Fruit fly (Drosophila melanogaster) whole organism, embryonic: ENCODE data around the gene CG10274.

Experiments
- BEAF-32 ChIP-seq: fragments of 200-800 bp; sonication (Bioruptor generic); optimal IDR thresholded peaks from 3 replicates; lab custom pipeline; 2017; ENCODE audit warnings: missing biosample characterization, missing genetic modification characterization, mild to moderate bottlenecking, moderate library complexity, missing genetic modification reagents
- CG10209 ChIP-seq: fragments of 200-800 bp; sonication (Bioruptor generic); optimal IDR thresholded peaks from 3 replicates; lab custom pipeline; 2017; ENCODE audit warnings: missing biosample characterization, mild to moderate bottlenecking, missing genetic modification characterization, missing genetic modification reagents
- CG11247 ChIP-seq: fragments of 200-800 bp; sonication (Bioruptor generic); IDR thresholded peaks from 2 replicates; pipeline ENCODE4 v1.3.6; 2022; ENCODE audit warnings: missing biosample characterization, missing genetic modification characterization
- CG12104 ChIP-seq: fragments of 200-800 bp; sonication (Bioruptor generic); optimal IDR thresholded peaks from 3 replicates; lab custom pipeline; 2016; ENCODE audit warnings: missing biosample characterization, missing genetic modification characterization
- CG12219 ChIP-seq: fragments of 200-800 bp; sonication (Bioruptor generic); optimal IDR thresholded peaks from 3 replicates; lab custom pipeline; 2018; ENCODE audit warnings: missing biosample characterization, mild to moderate bottlenecking, missing genetic modification characterization
- CG12391 ChIP-seq: fragments of 200-800 bp; sonication (Bioruptor generic); optimal IDR thresholded peaks from 3 replicates; lab custom pipeline; 2018; ENCODE audit warnings: missing biosample characterization, mild to moderate bottlenecking, missing genetic modification characterization, moderate library complexity
- CG12744 ChIP-seq: fragments of 200-800 bp; sonication (Bioruptor generic); optimal IDR thresholded peaks from 2 replicates; lab custom pipeline; 2016; ENCODE audit warnings: missing biosample characterization, missing genetic modification characterization
- CG14050 ChIP-seq: fragments of 200-800 bp; sonication (Bioruptor generic); IDR thresholded peaks from 3 replicates; pipeline ENCODE4 v1.3.6; 2022; ENCODE audit warnings: missing biosample characterization, missing genetic modification characterization
- CG16815 ChIP-seq: fragments of 200-800 bp; sonication (Bioruptor generic); optimal IDR thresholded peaks from 3 replicates; lab custom pipeline; 2017; ENCODE audit warnings: missing biosample characterization, mild to moderate bottlenecking, missing genetic modification characterization
- CG31365 ChIP-seq: fragments of 200-800 bp; sonication (Bioruptor generic); optimal IDR thresholded peaks from 2 replicates; lab custom pipeline; 2018; ENCODE audit warnings: missing biosample characterization, mild to moderate bottlenecking, missing genetic modification characterization
- CG4360 ChIP-seq: fragments of 200-800 bp; sonication (Bioruptor generic); IDR thresholded peaks from 2 replicates; pipeline ENCODE4 v1.3.6; 2022; ENCODE audit warnings: missing biosample characterization, missing genetic modification characterization
- CG43689 ChIP-seq: fragments of 200-800 bp; sonication (Bioruptor generic); IDR thresholded peaks from 2 replicates; pipeline ENCODE4 v1.3.6; 2022; ENCODE audit warnings: missing biosample characterization, missing genetic modification characterization
- CG4707 ChIP-seq: fragments of 200-800 bp; sonication (Bioruptor generic); optimal IDR thresholded peaks from 2 replicates; lab custom pipeline; 2018; ENCODE audit warnings: missing biosample characterization, mild to moderate bottlenecking, missing genetic modification characterization, moderate library complexity
- CG5245 ChIP-seq: fragments of 200-800 bp; sonication (Bioruptor generic); optimal IDR thresholded peaks from 3 replicates; lab custom pipeline; 2016; ENCODE audit warnings: missing biosample characterization, missing genetic modification characterization
- E2f1 ChIP-seq: fragments of 200-800 bp; sonication (Bioruptor generic); IDR thresholded peaks from 2 replicates; pipeline ENCODE4 v1.3.6; 2022; ENCODE audit warnings: missing biosample characterization, missing genetic modification characterization
- ERR ChIP-seq: fragments of 200-800 bp; sonication (Bioruptor generic); optimal IDR thresholded peaks from 2 replicates; lab custom pipeline; 2016; ENCODE audit warnings: missing biosample characterization, missing genetic modification characterization
- HLH4C ChIP-seq: fragments of 200-800 bp; sonication (Bioruptor generic); IDR thresholded peaks from 3 replicates; pipeline ENCODE4 v1.3.6; 2022; ENCODE audit warnings: missing biosample characterization, missing genetic modification characterization; ENCODE audit not compliant: partially characterized antibody
- Med ChIP-seq: fragments of 200-800 bp; sonication (Bioruptor generic); peaks from one replicate; lab custom pipeline; 2016; ENCODE audit warnings: missing biosample characterization, missing genetic modification characterization, mild to moderate bottlenecking, inconsistent platforms, moderate library complexity
- Mrtf ChIP-seq: fragments of 200-800 bp; sonication (Bioruptor generic); IDR thresholded peaks from 3 replicates; pipeline ENCODE4 v1.3.6; 2022; ENCODE audit warnings: missing biosample characterization, missing genetic modification characterization
- Neu2 ChIP-seq: fragments of 200-800 bp; sonication (Bioruptor generic); optimal IDR thresholded peaks from 3 replicates; lab custom pipeline; 2016; ENCODE audit warnings: missing biosample characterization, missing genetic modification characterization, borderline replicate concordance
- Oaz ChIP-seq: fragments of 200-800 bp; sonication (Bioruptor generic); IDR thresholded peaks from 2 replicates; pipeline ENCODE4 v1.3.6; 2022; ENCODE audit warnings: missing biosample characterization, missing genetic modification characterization
- Oli ChIP-seq: fragments of 200-800 bp; sonication (Bioruptor generic); optimal IDR thresholded peaks from 2 replicates; lab custom pipeline; 2018; ENCODE audit warnings: missing biosample characterization, mild to moderate bottlenecking, missing genetic modification characterization, moderate library complexity
- Ptx1 ChIP-seq: fragments of 200-800 bp; sonication (Bioruptor generic); IDR thresholded peaks from 2 replicates; pipeline ENCODE4 v1.3.6; 2022; ENCODE audit warnings: missing biosample characterization, missing genetic modification characterization
- Side ChIP-seq: fragments of 200-800 bp; sonication (Bioruptor generic); optimal IDR thresholded peaks from 2 replicates; lab custom pipeline; 2016; ENCODE audit warnings: missing biosample characterization, missing genetic modification characterization
- Sox100B ChIP-seq: fragments of 200-800 bp; sonication (Bioruptor generic); optimal IDR thresholded peaks from 3 replicates; lab custom pipeline; 2018; ENCODE audit warnings: missing biosample characterization, mild to moderate bottlenecking, missing genetic modification characterization
- Sry-β ChIP-seq: fragments of 200-800 bp; sonication (Bioruptor generic); optimal IDR thresholded peaks from 2 replicates; lab custom pipeline; 2018; ENCODE audit warnings: missing biosample characterization, mild to moderate bottlenecking, missing genetic modification characterization, moderate library complexity
- TFAM ChIP-seq: fragments of 200-800 bp; sonication (Bioruptor generic); optimal IDR thresholded peaks from 2 replicates; lab custom pipeline; 2017; ENCODE audit warnings: missing biosample characterization, missing genetic modification characterization, inconsistent platforms
- YL-1 ChIP-seq: fragments of 200-800 bp; sonication (Bioruptor generic); optimal IDR thresholded peaks from 3 replicates; lab custom pipeline; 2017; ENCODE audit warnings: missing biosample characterization, mild to moderate bottlenecking, missing genetic modification characterization
- ash1 ChIP-seq: fragments of 200-800 bp; sonication (Bioruptor generic); optimal IDR thresholded peaks from 2 replicates; lab custom pipeline; 2018; ENCODE audit warnings: missing biosample characterization, mild to moderate bottlenecking, missing genetic modification characterization
- cato ChIP-seq: fragments of 200-800 bp; sonication (Bioruptor generic); optimal IDR thresholded peaks from 2 replicates; lab custom pipeline; 2016; ENCODE audit warnings: missing biosample characterization, missing genetic modification characterization, borderline replicate concordance
- croc ChIP-seq: fragments of 200-800 bp; sonication (Bioruptor generic); conservative IDR thresholded peaks from 3 replicates; pipeline ENCODE4 v1.3.6; 2022; ENCODE audit warnings: missing biosample characterization, missing genetic modification characterization
- crol ChIP-seq: fragments of 200-800 bp; sonication (Bioruptor generic); IDR thresholded peaks from 2 replicates; pipeline ENCODE4 v1.3.6; 2022; ENCODE audit warnings: missing biosample characterization, missing genetic modification characterization
- fd102C ChIP-seq: fragments of 200-800 bp; sonication (Bioruptor generic); optimal IDR thresholded peaks from 2 replicates; lab custom pipeline; 2018; ENCODE audit warnings: missing biosample characterization, mild to moderate bottlenecking, missing genetic modification characterization, moderate library complexity
- fu2 ChIP-seq: fragments of 200-800 bp; sonication (Bioruptor generic); optimal IDR thresholded peaks from 2 replicates; lab custom pipeline; 2016; ENCODE audit warnings: missing biosample characterization, missing genetic modification characterization
- grau ChIP-seq: fragments of 200-800 bp; optimal IDR thresholded peaks from 3 replicates; lab custom pipeline; 2019; ENCODE audit warnings: missing biosample characterization, mild to moderate bottlenecking, missing genetic modification characterization, moderate library complexity
- gro ChIP-seq: fragments of 200-800 bp; sonication (Bioruptor generic); optimal IDR thresholded peaks from 2 replicates; lab custom pipeline; 2016; ENCODE audit warnings: missing biosample characterization, missing genetic modification characterization
- her ChIP-seq: fragments of 200-800 bp; sonication (Bioruptor generic); optimal IDR thresholded peaks from 2 replicates; lab custom pipeline; 2016; ENCODE audit warnings: missing biosample characterization, missing genetic modification characterization
- jigr1 ChIP-seq: fragments of 200-800 bp; sonication (Bioruptor generic); IDR thresholded peaks from 3 replicates; pipeline ENCODE4 v1.3.6; 2022; ENCODE audit warnings: missing biosample characterization, missing genetic modification characterization
- maf-S ChIP-seq: fragments of 200-800 bp; sonication (Bioruptor generic); optimal IDR thresholded peaks from 2 replicates; lab custom pipeline; 2016; ENCODE audit warnings: missing biosample characterization, missing genetic modification characterization
- mam ChIP-seq: fragments of 200-800 bp; sonication (Bioruptor generic); optimal IDR thresholded peaks from 3 replicates; lab custom pipeline; 2016; ENCODE audit warnings: missing biosample characterization, missing genetic modification characterization
- nerfin-1 ChIP-seq: fragments of 200-800 bp; sonication (Bioruptor generic); optimal IDR thresholded peaks from 3 replicates; lab custom pipeline; 2019; ENCODE audit warnings: missing biosample characterization, mild to moderate bottlenecking, missing genetic modification characterization, moderate library complexity
- org-1 ChIP-seq: fragments of 200-800 bp; sonication (Bioruptor generic); optimal IDR thresholded peaks from 2 replicates; lab custom pipeline; 2017; ENCODE audit warnings: missing biosample characterization, missing genetic modification characterization
- peb ChIP-seq: fragments of 200-800 bp; sonication (Bioruptor generic); IDR thresholded peaks from 2 replicates; pipeline ENCODE4 v1.3.6; 2022; ENCODE audit warnings: missing biosample characterization, missing genetic modification characterization
- pros ChIP-seq: fragments of 200-800 bp; sonication (Bioruptor generic); optimal IDR thresholded peaks from 3 replicates; lab custom pipeline; 2019; ENCODE audit warnings: missing biosample characterization, mild to moderate bottlenecking, missing genetic modification characterization, moderate library complexity
- rib ChIP-seq: fragments of 200-800 bp; sonication (Bioruptor generic); IDR thresholded peaks from 2 replicates; pipeline ENCODE4 v1.3.6; 2022; ENCODE audit warnings: missing biosample characterization, missing genetic modification characterization
- sd ChIP-seq: fragments of 200-800 bp; sonication (Bioruptor generic); optimal IDR thresholded peaks from 3 replicates; lab custom pipeline; 2018; ENCODE audit warnings: missing biosample characterization, mild to moderate bottlenecking, missing genetic modification characterization, moderate library complexity
- tio ChIP-seq: fragments of 200-800 bp; sonication (Bioruptor generic); optimal IDR thresholded peaks from 2 replicates; lab custom pipeline; 2017; ENCODE audit warnings: missing biosample characterization, missing genetic modification characterization, inconsistent platforms
- tll ChIP-seq, 2 experiments: fragments of 200-800 bp in 1 of 2; fragments of >200 bp in 1 of 2; sonication (Bioruptor generic) in 1 of 2; optimal IDR thresholded peaks; 2 replicates each; lab custom pipeline; 2017 to 2019; ENCODE audit warnings: missing biosample characterization in 2 of 2, missing genetic modification characterization in 2 of 2, mild to moderate bottlenecking in 1 of 2, moderate library complexity in 1 of 2
- z ChIP-seq: fragments of 200-800 bp; sonication (Bioruptor generic); IDR thresholded peaks from 3 replicates; pipeline ENCODE4 v1.3.6; 2022; ENCODE audit warnings: missing biosample characterization, missing genetic modification characterization
- zfh2 ChIP-seq: fragments of 200-800 bp; sonication (Bioruptor generic); optimal IDR thresholded peaks from 2 replicates; lab custom pipeline; 2016; ENCODE audit warnings: missing biosample characterization, missing genetic modification characterization

The CG10274 gene

DNA sequence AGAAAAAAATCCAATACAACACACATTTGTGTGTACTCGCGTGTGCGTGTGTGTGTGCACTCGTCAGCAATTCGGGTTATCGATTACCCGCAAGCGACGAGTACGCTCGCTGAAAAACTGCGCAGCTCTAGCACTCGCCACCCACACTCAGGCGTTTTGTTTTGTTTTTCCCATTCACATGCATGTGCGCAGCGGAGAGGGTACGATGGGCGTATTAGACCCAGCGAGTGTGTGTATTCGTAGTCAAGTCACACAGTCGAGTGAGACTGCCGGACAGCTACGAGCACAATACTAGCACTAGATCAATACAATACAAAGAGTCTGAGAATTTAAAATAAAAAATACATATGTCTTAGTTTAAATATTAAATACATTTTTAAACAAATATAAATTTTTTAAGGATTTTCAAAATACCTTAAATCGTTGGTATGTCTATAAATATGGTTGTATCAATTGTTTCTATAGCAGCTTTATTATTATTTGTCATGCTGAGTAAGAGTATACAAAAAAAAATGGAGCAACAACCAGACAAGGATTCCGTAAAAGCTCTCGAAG, 3.3 kb upstream of the CG10274 start, which contains the start of the genes D19B and CG43293 (continued):
- TF ChIP-seq CG14050 (GFP tag; lab: Robert Waterston, UW) = peak; percentile 82
- peak; percentile 83 for TF ChIP-seq Oli
- no peak for TF ChIP-seq pros
- 0 out of 3 replicates have a peak, but pooled peaks have one; percentile 24 for TF ChIP-seq jigr1
- peak; percentile 70 for TF ChIP-seq CG43689
- peak; percentile 77 for TF ChIP-seq Side (GFP tag; lab: Kevin White, UChicago)
- TF ChIP-seq org-1 (GFP tag; lab: Kevin White, UChicago) = peak; percentile 63
- peak; percentile 89 for TF ChIP-seq Mrtf (GFP tag; lab: Robert Waterston, UW)
- peak; percentile 91 for TF ChIP-seq E2f1 (GFP tag; lab: Robert Waterston, UW)
- TF ChIP-seq BEAF-32 (GFP tag; lab: Kevin White, UChicago) = peak; percentile 43
- TF ChIP-seq Sry-β (GFP tag; lab: Kevin White, UChicago) = peak; percentile 84
- peak; percentile 88 for TF ChIP-seq her (GFP tag; lab: Kevin White, UChicago)
- TF ChIP-seq zfh2 (GFP tag; lab: Kevin White, UChicago) = peak; percentile 86
- TF ChIP-seq CG12219 (GFP tag; lab: Kevin White, UChicago) = peak; percentile 84
- peak; percentile 90 for TF ChIP-seq ERR
- peak; percentile 78 for TF ChIP-seq maf-S (GFP tag; lab: Kevin White, UChicago)
- TF ChIP-seq sd = peak; percentile 75
- TF ChIP-seq Sox100B = peak; percentile 85
- peak; percentile 85 for TF ChIP-seq grau
- peak; percentile 95 for TF ChIP-seq YL-1
- peak in 1 of 2 experiments; percentile 76 for TF ChIP-seq tll (GFP tag; optimal IDR thresholded peaks at IDR 0.05; lab: Kevin White, UChicago)
- TF ChIP-seq gro (GFP tag; lab: Kevin White, UChicago) = peak; percentile 91
- TF ChIP-seq CG12744 (GFP tag; lab: Kevin White, UChicago) = peak; percentile 78
- peak; percentile 80 for TF ChIP-seq cato (GFP tag; lab: Kevin White, UChicago)
- TF ChIP-seq HLH4C = peak; percentile 43; the same call in 1 of the 3 replicates
- TF ChIP-seq CG11247 (GFP tag; lab: Robert Waterston, UW) = peak; percentile 95
- TF ChIP-seq CG4360 (GFP tag; lab: Robert Waterston, UW) = peak; percentile 58; the same call in 1 of the 2 replicates
- peak; percentile 99 for TF ChIP-seq Med (GFP tag; lab: Kevin White, UChicago)
- peak; percentile 61; the same call in 2 of the 3 replicates for TF ChIP-seq croc (GFP tag; lab: Robert Waterston, UW)
- peak; percentile 74 for TF ChIP-seq CG16815 (GFP tag; lab: Kevin White, UChicago)
- peak; percentile 94 for TF ChIP-seq mam (GFP tag; lab: Kevin White, UChicago)
- no peak for TF ChIP-seq tio
- TF ChIP-seq CG4707 (GFP tag; lab: Kevin White, UChicago) = peak; percentile 91
- peak; percentile 26 for TF ChIP-seq Neu2
- TF ChIP-seq Ptx1 (GFP tag; lab: Robert Waterston, UW) = peak; percentile 94
- peak; percentile 58 for TF ChIP-seq CG31365
- peak; percentile 47 for TF ChIP-seq TFAM (GFP tag; lab: Kevin White, UChicago)
- TF ChIP-seq fu2 (GFP tag; lab: Kevin White, UChicago) = peak; percentile 77
- peak; percentile 78 for TF ChIP-seq ash1 (GFP tag; lab: Kevin White, UChicago)
- TF ChIP-seq CG10209 (GFP tag; lab: Kevin White, UChicago) = peak; percentile 91
- TF ChIP-seq CG12104 (GFP tag; lab: Kevin White, UChicago) = peak; percentile 74
- TF ChIP-seq peb (GFP tag; lab: Robert Waterston, UW) = peak; percentile 61
- TF ChIP-seq fd102C = peak; percentile 12
- peak; percentile 68; the same call in 1 of the 3 replicates for TF ChIP-seq z (GFP tag; lab: Robert Waterston, UW)
- TF ChIP-seq CG5245 (GFP tag; lab: Kevin White, UChicago) = peak; percentile 84
- TF ChIP-seq CG12391 (tag; lab: Kevin White, UChicago) = peak; percentile 92
- TF ChIP-seq nerfin-1 (tag; lab: Kevin White, UChicago) = peak; percentile 58
- peak; percentile 92 for TF ChIP-seq rib (GFP tag; lab: Robert Waterston, UW)
- peak; percentile 66 for TF ChIP-seq Oaz (GFP tag; lab: Robert Waterston, UW)
- TF ChIP-seq crol (GFP tag; lab: Robert Waterston, UW) = peak; percentile 34; the same call in 1 of the 2 replicates
